Fruit fly (Drosophila melanogaster) whole organism, embryonic: Measurements from ENCODE around the gene CG14840.

ENCODE experiments used
- CG13894 ChIP-seq: fragments of 200-800 bp; sonication (Bioruptor generic); optimal IDR thresholded peaks from 3 replicates; lab custom pipeline; 2018; ENCODE audit warnings: missing biosample characterization, mild to moderate bottlenecking, missing genetic modification characterization, moderate library complexity
- CG15011 ChIP-seq: fragments of 200-800 bp; sonication (Bioruptor generic); optimal IDR thresholded peaks from 3 replicates; lab custom pipeline; 2018; ENCODE audit warnings: missing biosample characterization, mild to moderate bottlenecking, missing genetic modification characterization
- CG32532 ChIP-seq: fragments of 200-800 bp; sonication (Bioruptor generic); IDR thresholded peaks from 2 replicates; pipeline ENCODE4 v1.3.6; 2022; ENCODE audit warnings: missing biosample characterization, missing genetic modification characterization
- CG6254 ChIP-seq: fragments of 200-800 bp; sonication (Bioruptor generic); optimal IDR thresholded peaks from 3 replicates; lab custom pipeline; 2017; ENCODE audit warnings: mild to moderate bottlenecking, missing biosample characterization, missing genetic modification reagents, missing genetic modification characterization
- Camta ChIP-seq: fragments of 200-800 bp; sonication (Bioruptor generic); optimal IDR thresholded peaks from 2 replicates; lab custom pipeline; 2016; ENCODE audit warnings: missing biosample characterization, missing genetic modification characterization
- Dll ChIP-seq: fragments of 200-800 bp; sonication (Bioruptor generic); IDR thresholded peaks from 4 replicates; pipeline ENCODE4 v1.3.6; 2022; ENCODE audit warnings: missing biosample characterization, missing genetic modification characterization; ENCODE audit not compliant: partially characterized antibody
- Rfx ChIP-seq: fragments of 200-800 bp; sonication (Bioruptor generic); IDR thresholded peaks from 2 replicates; pipeline ENCODE4 v1.3.6; 2022; ENCODE audit warnings: missing biosample characterization, missing genetic modification characterization
- Stat92E ChIP-seq, 3 experiments: fragments of >200 bp in 2 of 3; fragments of 200-800 bp in 1 of 3; sonication (Bioruptor generic) in 1 of 3; optimal IDR thresholded peaks; 2 replicates each; lab custom pipeline; 2017 to 2019; ENCODE audit warnings: missing biosample characterization in 3 of 3, missing genetic modification characterization in 3 of 3, mild to moderate bottlenecking in 1 of 3, moderate library complexity in 1 of 3
- ase ChIP-seq: fragments of 200-800 bp; sonication (Bioruptor generic); IDR thresholded peaks from 3 replicates; pipeline ENCODE4 v1.3.6; 2022; ENCODE audit warnings: missing biosample characterization, missing genetic modification characterization
- btn ChIP-seq: fragments of 200-800 bp; sonication (Bioruptor generic); optimal IDR thresholded peaks from 2 replicates; lab custom pipeline; 2016; ENCODE audit warnings: missing biosample characterization, missing genetic modification characterization
- eyg ChIP-seq: fragments of 200-800 bp; sonication (Bioruptor generic); optimal IDR thresholded peaks from 3 replicates; lab custom pipeline; 2016; ENCODE audit warnings: missing biosample characterization, missing genetic modification characterization
- pnt ChIP-seq: fragments of 200-800 bp; sonication (Bioruptor generic); optimal IDR thresholded peaks from 3 replicates; lab custom pipeline; 2016; ENCODE audit warnings: missing biosample characterization, missing genetic modification characterization
- prd ChIP-seq, 3 experiments: fragments of >200 bp in 2 of 3; fragments of 200-800 bp in 1 of 3; sonication (Bioruptor generic) in 1 of 3; optimal IDR thresholded peaks in 2 of 3; IDR thresholded peaks in 1 of 3; 2 replicates in 2 of 3; 3 replicates in 1 of 3; pipeline versions ENCODE4 v1.3.6 to Lab custom; 2017 to 2022; ENCODE audit warnings: missing biosample characterization in 1 of 3, missing genetic modification characterization in 1 of 3
- shn ChIP-seq: fragments of 200-800 bp; sonication (Bioruptor generic); optimal IDR thresholded peaks from 3 replicates; lab custom pipeline; 2016; ENCODE audit warnings: missing biosample characterization, missing genetic modification characterization

DNA sequence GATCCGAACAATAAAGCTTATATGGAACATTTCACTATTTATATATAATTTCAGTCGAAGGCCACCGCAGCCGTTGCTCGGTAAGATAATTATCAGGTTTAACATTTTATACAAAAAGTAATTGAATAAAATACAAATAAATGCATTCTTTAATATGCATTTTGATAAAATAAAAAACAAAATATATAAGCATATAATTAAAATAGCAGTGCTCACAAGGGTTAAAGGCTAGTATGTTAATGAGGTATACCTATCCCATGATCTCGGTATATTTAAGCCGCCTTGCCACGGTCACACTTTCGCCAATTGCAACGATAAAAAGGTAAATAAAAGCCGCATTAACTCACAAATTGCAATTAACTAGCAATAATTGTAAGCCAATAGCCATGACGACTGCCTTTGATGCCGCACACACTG lies 47.8 kb upstream of the CG14840 start, which contains the start of gene Polr2I:
- TF ChIP-seq CG32532 (GFP tag; lab: Robert Waterston, UW) (peak; percentile 19; the same call in 1 of the 2 replicates), Camta (no peak), btn (GFP tag; lab: Kevin White, UChicago) (no peak), eyg (GFP tag; lab: Kevin White, UChicago) (no peak), prd (optimal IDR thresholded peaks at IDR 0.05; lab: Kevin White, UChicago) (no peak), prd (GFP tag; IDR thresholded peaks at IDR 0.05; lab: Robert Waterston, UW) (peak; percentile 46; the same call in 1 of the 3 replicates), CG13894 (tag; lab: Kevin White, UChicago) (no peak), pnt (GFP tag; lab: Kevin White, UChicago) (no peak), CG6254 (GFP tag; lab: Kevin White, UChicago) (no peak), Stat92E (GFP tag; optimal IDR thresholded peaks at IDR 0.05; lab: Kevin White, UChicago) (no peak), shn (GFP tag; lab: Kevin White, UChicago) (no peak), Rfx (GFP tag; lab: Robert Waterston, UW) (peak; percentile 33; the same call in 1 of the 2 replicates), CG15011 (GFP tag; lab: Kevin White, UChicago) (no peak), ase (no peak), Dll (GFP tag; lab: Robert Waterston, UW) (0 out of 4 replicates have a peak, but pooled peaks have one; percentile 49)
